Worm (Caenorhabditis elegans) whole organism, early embryonic: ENCODE results near the gene F26F4.9.

Experiments used
- B0310.2 ChIP-seq: sonication (generic microtip); optimal IDR thresholded peaks from 2 replicates; lab custom pipeline; 2016; ENCODE audit warnings: mild to moderate bottlenecking, missing genetic modification characterization, missing compliant biosample characterization
- F13C5.2 ChIP-seq: sonication (generic microtip); optimal IDR thresholded peaks from 2 replicates; lab custom pipeline; 2017; ENCODE audit warnings: mild to moderate bottlenecking, missing genetic modification characterization, inconsistent platforms, missing compliant biosample characterization
- aly-1 ChIP-seq: sonication (generic microtip); optimal IDR thresholded peaks from 2 replicates; lab custom pipeline; 2016; ENCODE audit warnings: missing genetic modification characterization, missing compliant biosample characterization
- ama-1 ChIP-seq: fragments of 150-350 bp; optimal IDR thresholded peaks from 2 replicates; lab custom pipeline; 2014
- ceh-13 ChIP-seq: fragments of 200-800 bp; sonication (Bioruptor generic); optimal IDR thresholded peaks from 2 replicates; lab custom pipeline; 2018; ENCODE audit warnings: mild to moderate bottlenecking, missing genetic modification characterization, missing compliant biosample characterization
- ceh-36 ChIP-seq: sonication (generic microtip); optimal IDR thresholded peaks from 2 replicates; lab custom pipeline; 2016; ENCODE audit warnings: missing genetic modification characterization, inconsistent platforms, missing compliant biosample characterization
- ets-7 ChIP-seq: sonication (generic microtip); optimal IDR thresholded peaks from 2 replicates; lab custom pipeline; 2016; ENCODE audit warnings: missing genotype, missing genetic modification characterization, missing compliant biosample characterization
- flt-1 ChIP-seq: fragments of 200-800 bp; sonication (Bioruptor generic); IDR thresholded peaks from 2 replicates; pipeline ENCODE4 v1.3.6; 2022; ENCODE audit warnings: missing genetic modification characterization, missing compliant biosample characterization
- hmbx-1 ChIP-seq: sonication (generic microtip); optimal IDR thresholded peaks from 2 replicates; lab custom pipeline; 2016; ENCODE audit warnings: mild to moderate bottlenecking, missing genetic modification characterization, missing compliant biosample characterization
- hmg-4 ChIP-seq: fragments of 200-800 bp; sonication (Bioruptor generic); optimal IDR thresholded peaks from 2 replicates; lab custom pipeline; 2018; ENCODE audit warnings: mild to moderate bottlenecking, missing genetic modification characterization, missing compliant biosample characterization
- hnd-1 ChIP-seq: sonication (generic microtip); optimal IDR thresholded peaks from 2 replicates; lab custom pipeline; 2016; ENCODE audit warnings: missing genetic modification characterization, missing compliant biosample characterization
- pes-1 ChIP-seq: fragments of 200-800 bp; sonication (Bioruptor generic); IDR thresholded peaks from 2 replicates; pipeline ENCODE4 v1.3.6; 2022; ENCODE audit warnings: missing genetic modification reagents, missing genetic modification characterization, missing compliant biosample characterization
- scrt-1 ChIP-seq: fragments of 200-800 bp; sonication (Bioruptor generic); IDR thresholded peaks from 2 replicates; pipeline ENCODE4 v1.3.6; 2022; ENCODE audit warnings: missing genetic modification characterization, missing compliant biosample characterization
- sea-1 ChIP-seq: fragments of 200-800 bp; sonication (Bioruptor generic); conservative IDR thresholded peaks from 2 replicates; pipeline ENCODE4 v1.3.6; 2022; ENCODE audit warnings: missing genetic modification characterization, missing compliant biosample characterization
- tbx-11 ChIP-seq: fragments of 200-800 bp; sonication (Bioruptor generic); IDR thresholded peaks from 2 replicates; pipeline ENCODE4 v1.3.6; 2022; ENCODE audit warnings: missing genetic modification characterization, missing compliant biosample characterization
- tbx-37 ChIP-seq: fragments of 200-800 bp; sonication (Bioruptor generic); conservative IDR thresholded peaks from 2 replicates; pipeline ENCODE4 v1.3.6; 2022; ENCODE audit warnings: missing genetic modification reagents, missing genetic modification characterization, missing compliant biosample characterization
- tra-4 ChIP-seq: sonication (generic microtip); optimal IDR thresholded peaks from 2 replicates; lab custom pipeline; 2017; ENCODE audit warnings: missing genetic modification characterization, missing compliant biosample characterization

The F26F4.9 gene

ce11 chrIII:4873395-4873794 is 38.9 kb downstream of the F26F4.9 start:
- TF ChIP-seq scrt-1 (GFP tag; lab: Robert Waterston, UW) = no peak
- no peak for TF ChIP-seq tra-4
- TF ChIP-seq pes-1 (GFP tag; lab: Robert Waterston, UW) = no peak
- TF ChIP-seq ceh-13 (GFP tag; lab: Kevin White, UChicago) = no peak
- no peak for TF ChIP-seq hmg-4 (GFP tag; lab: Kevin White, UChicago)
- no peak for TF ChIP-seq B0310.2
- no peak for TF ChIP-seq hnd-1 (tag; lab: Kevin White, UChicago)
- TF ChIP-seq hmbx-1 = no peak
- no peak for TF ChIP-seq tbx-11
- TF ChIP-seq aly-1 = no peak
- no peak for TF ChIP-seq ceh-36 (tag; lab: Kevin White, UChicago)

- no peak for TF ChIP-seq hnd-1 (tag; lab: Kevin White, UChicago)
- no peak for TF ChIP-seq B0310.2
- TF ChIP-seq F13C5.2 (tag; lab: Kevin White, UChicago) = no peak
- TF ChIP-seq ceh-13 (GFP tag; lab: Kevin White, UChicago) = no peak
- TF ChIP-seq hmbx-1 = no peak
- no peak for TF ChIP-seq flt-1 (GFP tag; lab: Robert Waterston, UW)
- no peak for TF ChIP-seq sea-1
- no peak for TF ChIP-seq tbx-37 (GFP tag; lab: Robert Waterston, UW)
- TF ChIP-seq scrt-1 (GFP tag; lab: Robert Waterston, UW) = no peak
- TF ChIP-seq aly-1 = no peak
- TF ChIP-seq tra-4 = no peak
- no peak for TF ChIP-seq ama-1
- no peak for TF ChIP-seq ceh-36 (tag; lab: Kevin White, UChicago)
- TF ChIP-seq ets-7 = no peak
- no peak for TF ChIP-seq pes-1 (GFP tag; lab: Robert Waterston, UW)
Observed at ce11 chrIII:4870478-4870877, 41.8 kb downstream of the F26F4.9 start, which contains the start of gene gipc-1. TSS of gene gipc-1 (plus strand) at chrIII:4870778.

- no peak for TF ChIP-seq sea-1
- no peak for TF ChIP-seq ets-7
- TF ChIP-seq tbx-11 = no peak
- no peak for TF ChIP-seq hmg-4 (GFP tag; lab: Kevin White, UChicago)
Observed at ce11 chrIII:4868643-4869042, 43.7 kb downstream of the F26F4.9 start, which contains the start of the genes msd-4 and C35D10.3. TSS of gene msd-4 (minus strand) at chrIII:4868743. TSS of gene C35D10.3 (plus strand) at chrIII:4868921.

ce11 chrIII:4866762-4867161 is 45.6 kb downstream of the F26F4.9 start, which contains the start of gene C35D10.17:
TSS of gene C35D10.17 (plus strand) at chrIII:4867062.
- TF ChIP-seq hnd-1 (tag; lab: Kevin White, UChicago) = no peak
- no peak for TF ChIP-seq tra-4
- no peak for TF ChIP-seq F13C5.2 (tag; lab: Kevin White, UChicago)
- no peak for TF ChIP-seq tbx-11
- TF ChIP-seq scrt-1 (GFP tag; lab: Robert Waterston, UW) = no peak
- no peak for TF ChIP-seq flt-1 (GFP tag; lab: Robert Waterston, UW)
- no peak for TF ChIP-seq hmg-4 (GFP tag; lab: Kevin White, UChicago)
- TF ChIP-seq ceh-13 (GFP tag; lab: Kevin White, UChicago) = no peak
- TF ChIP-seq hmbx-1 = no peak
- TF ChIP-seq ets-7 = no peak
- TF ChIP-seq B0310.2 = no peak
- TF ChIP-seq aly-1 = no peak
- no peak for TF ChIP-seq pes-1 (GFP tag; lab: Robert Waterston, UW)
- TF ChIP-seq tbx-37 (GFP tag; lab: Robert Waterston, UW) = no peak
- no peak for TF ChIP-seq ama-1
- TF ChIP-seq sea-1 = no peak
- no peak for TF ChIP-seq ceh-36 (tag; lab: Kevin White, UChicago)

- TF ChIP-seq flt-1 (GFP tag; lab: Robert Waterston, UW) (no peak), tra-4 (no peak), ama-1 (no peak), ceh-36 (tag; lab: Kevin White, UChicago) (no peak), tbx-11 (no peak), pes-1 (GFP tag; lab: Robert Waterston, UW) (no peak)
Observed at ce11 chrIII:4863127-4863526, 49.2 kb downstream of the F26F4.9 start, which contains the start of gene coq-8. TSS of gene coq-8 (plus strand) at chrIII:4863427.

ce11 chrIII:4861744-4862401 is 50.4 kb downstream of the F26F4.9 start, which contains the start of the genes C35D10.10 and C35D10.5:
TSS of gene C35D10.10 (minus strand) at chrIII:4861794.
TSS of gene C35D10.5 (plus strand) at chrIII:4862351.
- no peak for TF ChIP-seq ets-7
